Fruit fly (Drosophila melanogaster) whole organism, wandering third instar larva: ENCODE measurements around the gene CG4025.
A peak's percentile ranks its signal among the peaks of the same experiment; 100 is the strongest.

ENCODE experiments used
- CG9705 ChIP-seq: fragments of 200-800 bp; sonication (Bioruptor generic); optimal IDR thresholded peaks from 2 replicates; lab custom pipeline; 2018; ENCODE audit warnings: missing biosample characterization, mild to moderate bottlenecking, missing genetic modification characterization
- GATAd ChIP-seq: sonication (Bioruptor generic); optimal IDR thresholded peaks from 2 replicates; lab custom pipeline; 2016; ENCODE audit warnings: missing biosample characterization, missing genetic modification characterization
- Hr78 ChIP-seq: fragments of >200 bp; optimal IDR thresholded peaks from 2 replicates; lab custom pipeline; 2017; ENCODE audit warnings: missing biosample characterization, missing genetic modification characterization
- Myc ChIP-seq: fragments of >200 bp; optimal IDR thresholded peaks from 2 replicates; lab custom pipeline; 2017
- N ChIP-seq: fragments of >200 bp; optimal IDR thresholded peaks from 2 replicates; lab custom pipeline; 2018; ENCODE audit warnings: missing biosample characterization, missing external identifiers, missing genetic modification characterization
- Sp1 ChIP-seq: fragments of 200-800 bp; sonication (Bioruptor generic); optimal IDR thresholded peaks from 3 replicates; lab custom pipeline; 2019; ENCODE audit warnings: missing biosample characterization, mild to moderate bottlenecking, missing genetic modification characterization, moderate library complexity
- br ChIP-seq: fragments of 200-800 bp; sonication (Bioruptor generic); optimal IDR thresholded peaks from 2 replicates; lab custom pipeline; 2016; ENCODE audit warnings: missing biosample characterization, missing genetic modification characterization
- h ChIP-seq: fragments of 200-800 bp; sonication (Bioruptor generic); optimal IDR thresholded peaks from 3 replicates; lab custom pipeline; 2016; ENCODE audit warnings: missing biosample characterization, mild to moderate bottlenecking, missing genetic modification characterization

DNA sequence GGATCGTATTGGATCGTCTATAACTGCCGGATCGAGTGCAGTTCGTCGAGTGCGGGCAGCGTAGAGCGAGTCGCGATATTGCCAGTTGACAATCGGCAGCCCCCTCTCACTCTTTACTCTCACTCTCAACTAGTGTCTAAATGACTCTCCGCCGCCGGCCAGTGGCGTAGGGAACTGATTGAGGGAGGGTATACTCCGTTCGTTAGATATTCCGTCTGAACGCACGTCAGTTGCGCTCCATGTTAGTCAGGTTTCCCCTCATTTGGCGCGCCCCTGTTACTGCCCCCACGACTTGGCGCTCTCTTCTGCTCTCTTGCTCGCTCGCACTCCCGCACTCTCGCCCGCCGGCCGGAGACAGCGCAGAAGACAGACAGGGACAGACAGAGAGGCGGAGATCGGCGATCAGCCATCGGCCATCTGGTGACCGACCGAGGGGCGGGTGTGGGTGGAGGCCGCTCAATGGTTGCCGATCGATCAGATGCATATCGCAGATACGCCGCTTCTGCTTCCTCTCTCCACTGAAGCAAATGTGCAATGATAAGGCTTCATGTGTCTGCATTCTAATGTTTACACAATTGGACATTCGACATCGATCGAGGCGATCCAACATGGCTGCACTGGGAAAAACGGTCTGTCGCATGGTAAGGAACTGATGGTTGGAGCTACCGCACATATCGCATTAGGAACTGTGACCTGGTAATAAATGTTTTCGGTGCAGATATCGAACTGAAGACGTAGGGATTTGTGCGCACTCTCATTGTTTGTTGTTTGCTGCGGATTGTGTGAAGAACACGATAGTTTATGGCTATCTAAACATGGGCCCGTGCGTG, 26.5 kb upstream of the CG4025 start, which contains the start of gene moody:
- TF ChIP-seq GATAd (GFP tag; lab: Kevin White, UChicago) = peak; percentile 56
- peak; percentile 98 for TF ChIP-seq h (GFP tag; lab: Kevin White, UChicago)
- TF ChIP-seq Sp1 (GFP tag; lab: Kevin White, UChicago) = peak; percentile 94
- TF ChIP-seq br (GFP tag; lab: Kevin White, UChicago) = peak; percentile 98
- no peak for TF ChIP-seq Myc (lab: Kevin White, UChicago)
- no peak for TF ChIP-seq N
- TF ChIP-seq CG9705 = peak; percentile 93
- no peak for TF ChIP-seq Hr78 (GFP tag; lab: Kevin White, UChicago)
